Fruit fly (Drosophila melanogaster): ENCODE measurements around the gene CG4953.

dm6 chr2L:10269854-10270253 lies 3.4 kb downstream of the CG4953 start, which contains the start of gene Mulk:
- TF ChIP-seq brk (GFP tag; optimal IDR thresholded peaks at IDR 0.05) (no peak), Abd-B (GFP tag; optimal IDR thresholded peaks at IDR 0.05) (no peak), usp (GFP tag; optimal IDR thresholded peaks at IDR 0.05) (no peak), tai (GFP tag; optimal IDR thresholded peaks at IDR 0.05) (no peak), pan (optimal IDR thresholded peaks at IDR 0.05) (no peak)

Measured in whole organism, wandering third instar larva.